Fruit fly (Drosophila melanogaster): ENCODE results near the gene CG31287.

DNA sequence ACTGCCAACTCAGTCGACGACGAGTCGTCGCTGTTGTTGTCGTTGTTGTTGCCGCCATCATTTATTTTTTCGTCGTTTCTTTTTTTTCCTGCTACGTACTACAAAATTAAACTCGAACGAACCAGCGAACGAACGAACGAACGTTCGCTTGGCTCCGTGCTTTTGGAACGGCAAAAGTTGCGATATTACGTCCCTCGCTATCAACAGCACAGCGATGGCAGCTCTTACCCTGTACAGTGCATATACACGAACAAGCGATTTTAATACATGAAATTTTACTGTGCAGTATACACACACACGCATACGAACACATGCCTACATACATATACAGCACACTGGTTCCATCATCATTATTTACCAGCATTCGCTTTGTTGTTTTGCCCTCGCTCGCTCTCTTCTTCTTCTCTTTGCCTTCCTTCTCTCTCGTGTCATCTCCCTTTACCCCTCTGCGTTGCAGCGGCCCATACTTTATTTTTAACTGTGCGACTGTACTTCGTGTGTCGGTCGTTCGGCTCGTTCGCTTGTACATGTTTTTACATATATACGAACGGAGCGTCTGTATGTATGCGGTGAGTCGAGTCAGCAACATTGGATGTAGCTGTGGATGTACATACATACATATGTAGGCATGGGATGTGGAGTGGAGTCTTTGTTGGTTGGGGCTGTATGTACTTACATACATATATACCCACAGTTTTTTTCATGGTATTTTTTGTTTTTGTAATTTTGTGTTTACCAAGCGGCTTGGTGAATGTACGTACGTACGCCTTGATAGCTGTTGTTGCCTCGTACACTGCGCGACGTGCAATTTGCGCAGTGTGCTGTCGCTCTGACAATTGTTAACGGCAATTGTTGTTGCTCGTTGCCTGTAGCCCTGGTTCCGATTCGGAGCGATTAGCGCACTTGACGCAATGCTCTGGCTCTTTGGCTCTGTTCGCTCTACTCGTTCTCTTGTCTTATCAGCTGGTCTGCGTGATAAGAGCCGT lies 47.0 kb downstream of the CG31287 start:
- TF ChIP-seq CG8478 (optimal IDR thresholded peaks at IDR 0.05) (no peak), usp (GFP tag; optimal IDR thresholded peaks at IDR 0.05) (no peak), Dll (optimal IDR thresholded peaks at IDR 0.05) (peak; percentile 1), pan (optimal IDR thresholded peaks at IDR 0.05) (peak; percentile 62)
